Worm (Caenorhabditis elegans) whole organism, L1 larva: ENCODE measurements around the gene R07H5.9.

Experiments
- C34B4.2 ChIP-seq: sonication (generic microtip); optimal IDR thresholded peaks from 2 replicates; lab custom pipeline; 2017; ENCODE audit warnings: mild to moderate bottlenecking, missing genetic modification characterization, missing compliant biosample characterization
- Y116A8C.19 ChIP-seq: sonication (generic microtip); optimal IDR thresholded peaks from 2 replicates; lab custom pipeline; 2016; ENCODE audit warnings: missing compliant biosample characterization, missing genetic modification characterization, borderline replicate concordance
- aly-2 ChIP-seq: fragments of 150-350 bp; optimal IDR thresholded peaks from 2 replicates; lab custom pipeline; 2014; ENCODE audit warnings: missing biosample characterization, missing genetic modification characterization
- blmp-1 ChIP-seq: fragments of 150-350 bp; optimal IDR thresholded peaks from 2 replicates; lab custom pipeline; 2014; ENCODE audit warnings: missing biosample characterization, missing genetic modification characterization
- ceh-82 ChIP-seq, 3 experiments: fragments of 150-350 bp in 1 of 3; sonication (generic microtip) in 2 of 3; optimal IDR thresholded peaks; 2 replicates each; lab custom pipeline; 2014 to 2017; ENCODE audit warnings: missing biosample characterization in 3 of 3, missing genetic modification characterization in 3 of 3
- ceh-90 ChIP-seq: sonication (generic microtip); optimal IDR thresholded peaks from 2 replicates; lab custom pipeline; 2016; ENCODE audit warnings: missing genetic modification characterization, missing compliant biosample characterization
- efl-1 ChIP-seq, 4 experiments: fragments of 150-350 bp; optimal IDR thresholded peaks in 3 of 4; peaks in 1 of 4; 1 replicate in 1 of 4; 2 replicates in 3 of 4; lab custom pipeline; 2014; ENCODE audit warnings: missing biosample characterization in 2 of 4, missing genetic modification characterization in 2 of 4, missing genetic modification reagents in 2 of 4
- egl-13 ChIP-seq: sonication (generic microtip); optimal IDR thresholded peaks from 2 replicates; lab custom pipeline; 2016; ENCODE audit warnings: missing genotype, missing genetic modification reagents, missing genetic modification characterization, missing compliant biosample characterization
- elt-2 ChIP-seq: sonication (generic microtip); optimal IDR thresholded peaks from 2 replicates; lab custom pipeline; 2016; ENCODE audit warnings: missing genetic modification characterization, mild to moderate bottlenecking, inconsistent platforms, missing compliant biosample characterization, missing genetic modification reagents
- elt-3 ChIP-seq, 6 experiments: fragments of 150-350 bp in 1 of 6; sonication (generic microtip); optimal IDR thresholded peaks; 2 replicates each; lab custom pipeline; 2017 to 2018; ENCODE audit warnings: missing biosample characterization in 6 of 6, missing genetic modification characterization in 6 of 6, inconsistent platforms in 1 of 6
- fkh-8 ChIP-seq: sonication (generic microtip); optimal IDR thresholded peaks from 2 replicates; lab custom pipeline; 2016; ENCODE audit warnings: mild to moderate bottlenecking, missing genetic modification characterization, missing compliant biosample characterization
- hlh-17 ChIP-seq: fragments of 200-800 bp; sonication (Bioruptor generic); optimal IDR thresholded peaks from 2 replicates; lab custom pipeline; 2018; ENCODE audit warnings: missing genetic modification characterization, mild to moderate bottlenecking, missing compliant biosample characterization, moderate library complexity, borderline replicate concordance
- hpl-2 ChIP-seq: fragments of 150-350 bp; optimal IDR thresholded peaks from 2 replicates; lab custom pipeline; 2014; ENCODE audit warnings: missing biosample characterization, missing genetic modification reagents, missing genetic modification characterization
- lin-14 ChIP-seq: fragments of 200-800 bp; sonication (Bioruptor generic); optimal IDR thresholded peaks from 2 replicates; lab custom pipeline; 2018; ENCODE audit warnings: mild to moderate bottlenecking, missing genetic modification characterization, moderate library complexity, missing compliant biosample characterization
- lin-15B ChIP-seq: fragments of 150-350 bp; sonication (generic microtip); optimal IDR thresholded peaks from 3 replicates; lab custom pipeline; 2014; ENCODE audit warnings: missing biosample characterization, missing genetic modification characterization
- lin-39 ChIP-seq: fragments of 150-350 bp; optimal IDR thresholded peaks from 2 replicates; lab custom pipeline; 2014; ENCODE audit warnings: missing biosample characterization, missing genetic modification reagents, missing genetic modification characterization
- lir-3 ChIP-seq: sonication (generic microtip); optimal IDR thresholded peaks from 2 replicates; lab custom pipeline; 2016; ENCODE audit warnings: mild to moderate bottlenecking, missing genetic modification characterization, moderate library complexity, missing compliant biosample characterization; ENCODE audit not compliant: poor library complexity
- mep-1 ChIP-seq: fragments of 150-350 bp; optimal IDR thresholded peaks from 2 replicates; lab custom pipeline; 2014; ENCODE audit warnings: missing biosample characterization, missing genetic modification characterization
- nhr-11 ChIP-seq: fragments of 150-350 bp; optimal IDR thresholded peaks from 2 replicates; lab custom pipeline; 2014; ENCODE audit warnings: missing biosample characterization, missing genetic modification characterization
- nhr-12 ChIP-seq: sonication (generic microtip); optimal IDR thresholded peaks from 2 replicates; lab custom pipeline; 2017; ENCODE audit warnings: missing biosample characterization, missing genetic modification characterization
- nhr-19 ChIP-seq: fragments of 200-800 bp; sonication (Bioruptor generic); conservative IDR thresholded peaks from 2 replicates; pipeline ENCODE4 v1.3.6; 2022; ENCODE audit warnings: missing genetic modification characterization, missing compliant biosample characterization
- nhr-76 ChIP-seq: sonication (generic microtip); optimal IDR thresholded peaks from 2 replicates; lab custom pipeline; 2017; ENCODE audit warnings: missing biosample characterization, missing genetic modification characterization
- nhr-85 ChIP-seq: sonication (generic microtip); peaks from one replicate; lab custom pipeline; 2016; ENCODE audit warnings: missing genetic modification characterization, inconsistent platforms, missing compliant biosample characterization
- nhr-90 ChIP-seq: sonication (generic microtip); optimal IDR thresholded peaks from 2 replicates; lab custom pipeline; 2016; ENCODE audit warnings: mild to moderate bottlenecking, missing genetic modification characterization, missing compliant biosample characterization; ENCODE audit not compliant: poor library complexity
- rnt-1 ChIP-seq: sonication (generic microtip); optimal IDR thresholded peaks from 2 replicates; lab custom pipeline; 2016; ENCODE audit warnings: mild to moderate bottlenecking, missing genetic modification characterization, moderate library complexity, missing compliant biosample characterization
- sox-4 ChIP-seq: sonication (generic microtip); optimal IDR thresholded peaks from 2 replicates; lab custom pipeline; 2016; ENCODE audit warnings: missing genetic modification characterization, missing compliant biosample characterization
- sup-37 ChIP-seq: fragments of 200-800 bp; sonication (Bioruptor generic); optimal IDR thresholded peaks from 2 replicates; lab custom pipeline; 2018; ENCODE audit warnings: mild to moderate bottlenecking, missing genetic modification characterization, missing compliant biosample characterization
- tbx-2 ChIP-seq: sonication (generic microtip); optimal IDR thresholded peaks from 2 replicates; lab custom pipeline; 2016; ENCODE audit warnings: missing genetic modification characterization, missing compliant biosample characterization
- unc-130 ChIP-seq: fragments of 150-350 bp; optimal IDR thresholded peaks from 2 replicates; lab custom pipeline; 2017; ENCODE audit warnings: missing biosample characterization, missing genetic modification characterization, inconsistent platforms
- zag-1 ChIP-seq: fragments of 150-350 bp; optimal IDR thresholded peaks from 2 replicates; lab custom pipeline; 2014; ENCODE audit warnings: missing biosample characterization, missing genetic modification characterization
- ztf-11 ChIP-seq, 2 experiments: sonication (generic microtip); optimal IDR thresholded peaks; 2 replicates each; lab custom pipeline; 2016 to 2017; ENCODE audit warnings: missing genetic modification characterization in 2 of 2, missing biosample characterization in 1 of 2, missing compliant biosample characterization in 1 of 2
- ztf-4 ChIP-seq: fragments of 150-350 bp; optimal IDR thresholded peaks from 2 replicates; lab custom pipeline; 2014; ENCODE audit warnings: missing biosample characterization, missing genetic modification characterization

The R07H5.9 gene

ce11 chrIV:11211547-11211946 lies 4.3 kb downstream of the R07H5.9 start (continued):
- TF ChIP-seq elt-3 (tag; optimal IDR thresholded peaks at IDR 0.05; lab: Kevin White, UChicago), result peak in 2 of 6 experiments; percentile 46 to 57

DNA sequence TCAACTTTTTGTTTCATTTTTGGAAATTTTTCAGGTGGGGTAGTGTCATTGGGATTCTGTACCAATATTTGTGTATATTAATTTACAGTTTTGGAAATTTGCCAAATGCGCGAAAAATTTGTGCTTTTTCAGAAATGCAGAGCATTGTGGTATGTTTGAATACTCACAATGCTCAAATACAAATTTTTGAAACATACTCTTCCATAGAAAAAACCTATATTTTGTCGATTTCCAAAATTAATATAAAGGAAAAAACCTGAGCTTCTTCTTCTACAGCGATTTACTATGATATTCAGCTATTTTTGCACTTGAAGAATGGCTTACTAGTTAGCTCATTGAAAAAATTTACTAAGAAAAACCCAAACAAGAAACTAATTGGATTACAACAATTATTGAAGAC lies 5.7 kb downstream of the R07H5.9 start:
- TF ChIP-seq tbx-2 (tag; lab: Kevin White, UChicago) (no peak), lin-39 (no peak), sox-4 (tag; lab: Kevin White, UChicago) (no peak), nhr-85 (no peak), nhr-19 (GFP tag; lab: Robert Waterston, UW) (no peak), nhr-11 (tag; lab: Kevin White, UChicago) (no peak)

DNA sequence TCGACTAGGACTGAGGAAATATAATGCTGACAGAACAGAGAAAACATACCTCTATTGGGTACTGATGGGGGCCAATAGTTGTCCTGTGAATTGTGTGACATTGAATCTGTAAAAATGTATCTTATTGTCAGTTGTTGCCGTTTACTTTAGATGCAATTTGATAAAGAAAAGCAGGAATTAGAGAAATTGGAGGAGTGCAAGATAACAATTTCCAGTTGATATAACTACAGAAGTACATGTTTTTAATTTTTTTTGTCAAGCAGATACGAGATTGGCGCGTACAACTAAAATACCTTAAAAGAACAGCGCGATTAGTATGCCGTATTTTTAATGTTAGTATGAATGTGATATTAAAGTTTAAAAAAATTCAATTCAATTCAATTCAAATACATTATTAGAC lies 10.8 kb downstream of the R07H5.9 start, which contains the start of gene zip-6:
Gene zip-6, minus strand, starts transcription at position 101 of the 400 bp plus-strand sequence.
- TF ChIP-seq ztf-4 (tag; lab: Kevin White, UChicago) (no peak), nhr-76 (tag; lab: Kevin White, UChicago) (no peak), nhr-90 (tag; lab: Kevin White, UChicago) (no peak), ztf-11 (tag; optimal IDR thresholded peaks at IDR 0.05; lab: Kevin White, UChicago) (no peak), Y116A8C.19 (no peak), efl-1 (optimal IDR thresholded peaks at IDR 0.05; lab: Kevin White, UChicago) (no peak), efl-1 (GFP tag; optimal IDR thresholded peaks at IDR 0.05 in 1 of 2; lab: Kevin White, UChicago) (no peak), nhr-12 (tag; lab: Kevin White, UChicago) (no peak), lin-39 (no peak), zag-1 (tag; lab: Kevin White, UChicago) (no peak), mep-1 (no peak), lin-14 (no peak), egl-13 (tag; lab: Kevin White, UChicago) (no peak), lin-15B (tag; lab: Kevin White, UChicago) (no peak), blmp-1 (tag; lab: Kevin White, UChicago) (no peak), unc-130 (tag; lab: Kevin White, UChicago) (no peak), lir-3 (tag; lab: Kevin White, UChicago) (no peak), fkh-8 (tag; lab: Kevin White, UChicago) (no peak), C34B4.2 (no peak), hlh-17 (GFP tag; lab: Kevin White, UChicago) (no peak), aly-2 (tag; lab: Kevin White, UChicago) (no peak)

- TF ChIP-seq lin-39, result no peak
Measured at ce11 chrIV:11223878-11224277, 16.6 kb downstream of the R07H5.9 start, which contains the start of gene C29F4.3. C29F4.3 (minus strand) TSS chrIV:11223978.

DNA sequence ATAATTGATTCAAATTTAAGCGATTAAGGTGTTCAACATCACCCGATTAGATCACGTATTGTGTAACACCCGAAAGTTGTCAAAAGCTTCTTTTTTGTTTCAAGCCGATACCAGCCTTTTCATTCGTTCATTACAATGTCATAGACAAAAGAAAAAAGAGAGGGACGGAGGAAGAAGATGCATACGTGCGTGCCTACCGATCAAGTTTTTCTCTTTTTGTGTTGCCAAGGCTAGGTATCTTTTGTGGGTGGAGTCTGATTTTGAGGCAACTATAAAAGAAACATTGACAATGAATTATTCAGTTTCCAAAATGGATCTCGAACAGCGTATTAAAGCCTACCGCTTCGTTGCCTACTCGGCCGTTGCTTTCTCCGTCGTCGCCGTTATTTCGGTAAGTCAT lies 17.9 kb downstream of the R07H5.9 start, which contains the start of gene col-125:
Gene col-125, plus strand, starts transcription at position 301 of the 400 bp plus-strand sequence.
- TF ChIP-seq aly-2 (tag; lab: Kevin White, UChicago) (no peak), efl-1 (optimal IDR thresholded peaks at IDR 0.05; lab: Kevin White, UChicago) (no peak), efl-1 (GFP tag; optimal IDR thresholded peaks at IDR 0.05 in 1 of 2; lab: Kevin White, UChicago) (peak in 1 of 2 experiments; percentile 21), blmp-1 (tag; lab: Kevin White, UChicago) (peak; percentile 29), nhr-85 (no peak)

ce11 chrIV:11226545-11226944 lies 19.3 kb downstream of the R07H5.9 start:
- TF ChIP-seq ceh-90 (tag; lab: Kevin White, UChicago), result no peak
- no peak for TF ChIP-seq fkh-8 (tag; lab: Kevin White, UChicago)
- TF ChIP-seq elt-2 (tag; lab: Kevin White, UChicago), result no peak
- no peak for TF ChIP-seq egl-13 (tag; lab: Kevin White, UChicago)
- TF ChIP-seq ceh-82 (tag; optimal IDR thresholded peaks at IDR 0.05; lab: Kevin White, UChicago), result no peak
- TF ChIP-seq sup-37 (GFP tag; lab: Kevin White, UChicago), result no peak
- no peak for TF ChIP-seq rnt-1 (tag; lab: Kevin White, UChicago)
- no peak for TF ChIP-seq ztf-11 (tag; optimal IDR thresholded peaks at IDR 0.05; lab: Kevin White, UChicago)
- TF ChIP-seq hpl-2 (GFP tag; lab: Kevin White, UChicago), result no peak
